Worm (Caenorhabditis elegans) whole organism, L4 larva: ENCODE data around the gene zipt-2.1.

ENCODE experiments used
- F26F4.8 ChIP-seq: fragments of 200-800 bp; sonication (Bioruptor generic); conservative IDR thresholded peaks from 2 replicates; pipeline ENCODE4 v1.3.6; 2022; ENCODE audit warnings: missing genetic modification characterization, missing compliant biosample characterization
- F37D6.2 ChIP-seq: sonication (generic microtip); optimal IDR thresholded peaks from 2 replicates; lab custom pipeline; 2016; ENCODE audit warnings: mild to moderate bottlenecking, missing genetic modification characterization, missing compliant biosample characterization
- R02D3.7 ChIP-seq: fragments of 150-350 bp; sonication (generic microtip); optimal IDR thresholded peaks from 3 replicates; lab custom pipeline; 2014; ENCODE audit warnings: missing biosample characterization, missing genetic modification characterization
- T20F7.1 ChIP-seq: fragments of 200-800 bp; sonication (Bioruptor generic); optimal IDR thresholded peaks from 2 replicates; lab custom pipeline; 2018; ENCODE audit warnings: mild to moderate bottlenecking, missing genetic modification characterization, missing compliant biosample characterization
- T26A8.4 ChIP-seq: fragments of 200-800 bp; sonication (Bioruptor generic); IDR thresholded peaks from 2 replicates; pipeline ENCODE4 v1.3.6; 2022; ENCODE audit warnings: missing genetic modification characterization, missing compliant biosample characterization
- Y48G9A.11 ChIP-seq: fragments of 200-800 bp; sonication (Bioruptor generic); IDR thresholded peaks from 2 replicates; pipeline ENCODE4 v1.3.6; 2022; ENCODE audit warnings: missing genetic modification reagents, missing genetic modification characterization, missing compliant biosample characterization
- ZK546.5 ChIP-seq, 2 experiments: sonication (generic microtip); optimal IDR thresholded peaks; 2 replicates each; lab custom pipeline; 2017; ENCODE audit warnings: missing biosample characterization in 2 of 2, missing genetic modification characterization in 2 of 2
- aha-1 ChIP-seq: fragments of 150-350 bp; peaks from one replicate; lab custom pipeline; 2014; ENCODE audit warnings: missing biosample characterization, missing genetic modification characterization
- ama-1 ChIP-seq: fragments of 150-350 bp; optimal IDR thresholded peaks from 2 replicates; lab custom pipeline; 2014; ENCODE audit warnings: inconsistent platforms, mixed read lengths
- ceh-20 ChIP-seq: fragments of 200-800 bp; sonication (Bioruptor generic); IDR thresholded peaks from 2 replicates; pipeline ENCODE4 v1.3.6; 2022; ENCODE audit warnings: missing genetic modification reagents, missing genetic modification characterization, missing compliant biosample characterization
- ceh-62 ChIP-seq: sonication (generic microtip); optimal IDR thresholded peaks from 2 replicates; lab custom pipeline; 2017; ENCODE audit warnings: missing biosample characterization, missing genetic modification characterization
- daf-16 ChIP-seq, 3 experiments: sonication (generic microtip); optimal IDR thresholded peaks; 2 replicates each; lab custom pipeline; 2016 to 2017; ENCODE audit warnings: missing genetic modification characterization in 3 of 3, missing genetic modification reagents in 3 of 3, mild to moderate bottlenecking in 2 of 3, missing compliant biosample characterization in 2 of 3, missing biosample characterization in 1 of 3, moderate library complexity in 1 of 3
- dpl-1 ChIP-seq: fragments of 150-350 bp; optimal IDR thresholded peaks from 2 replicates; lab custom pipeline; 2014; ENCODE audit warnings: missing biosample characterization, missing genetic modification reagents, missing genetic modification characterization
- egl-27 ChIP-seq: sonication (generic microtip); optimal IDR thresholded peaks from 3 replicates; lab custom pipeline; 2017; ENCODE audit warnings: missing biosample characterization, missing genetic modification reagents, missing genetic modification characterization
- egl-43 ChIP-seq: fragments of 200-800 bp; sonication (Bioruptor generic); IDR thresholded peaks from 2 replicates; pipeline ENCODE4 v1.3.6; 2022; ENCODE audit warnings: missing genetic modification reagents, missing genetic modification characterization, missing compliant biosample characterization
- fkh-10 ChIP-seq: fragments of 150-350 bp; optimal IDR thresholded peaks from 2 replicates; lab custom pipeline; 2014; ENCODE audit warnings: missing biosample characterization, missing genetic modification reagents, missing genetic modification characterization
- fos-1 ChIP-seq: fragments of 150-350 bp; optimal IDR thresholded peaks from 2 replicates; lab custom pipeline; 2014; ENCODE audit warnings: missing biosample characterization, missing genetic modification characterization
- hlh-11 ChIP-seq: fragments of 200-800 bp; sonication (Bioruptor generic); optimal IDR thresholded peaks from 2 replicates; lab custom pipeline; 2018; ENCODE audit warnings: mild to moderate bottlenecking, missing genetic modification characterization, missing compliant biosample characterization
- hlh-30 ChIP-seq: sonication (generic microtip); optimal IDR thresholded peaks from 2 replicates; lab custom pipeline; 2017; ENCODE audit warnings: antibody characterized with exemption, mild to moderate bottlenecking, missing genetic modification characterization, missing compliant biosample characterization; ENCODE audit not compliant: insufficient read depth
- hmg-1.1 ChIP-seq: fragments of 200-800 bp; sonication (Bioruptor generic); IDR thresholded peaks from 2 replicates; pipeline ENCODE4 v1.3.6; 2022; ENCODE audit warnings: missing genetic modification reagents, missing genetic modification characterization, missing compliant biosample characterization
- lim-7 ChIP-seq: fragments of 200-800 bp; sonication (Bioruptor generic); IDR thresholded peaks from 2 replicates; pipeline ENCODE4 v1.3.6; 2022; ENCODE audit warnings: missing genetic modification characterization, missing compliant biosample characterization
- lin-1 ChIP-seq: fragments of 200-800 bp; sonication (Bioruptor generic); IDR thresholded peaks from 2 replicates; pipeline ENCODE4 v1.3.6; 2022; ENCODE audit warnings: missing genetic modification reagents, missing genetic modification characterization, missing compliant biosample characterization
- lin-13 ChIP-seq: fragments of 150-350 bp; optimal IDR thresholded peaks from 2 replicates; lab custom pipeline; 2014; ENCODE audit warnings: missing biosample characterization, missing genetic modification reagents, missing genetic modification characterization
- lin-15B ChIP-seq: fragments of 150-350 bp; sonication (generic microtip); optimal IDR thresholded peaks from 3 replicates; lab custom pipeline; 2014; ENCODE audit warnings: missing biosample characterization, missing genetic modification characterization
- lin-29 ChIP-seq: fragments of 200-800 bp; sonication (Bioruptor generic); IDR thresholded peaks from 2 replicates; pipeline ENCODE4 v1.3.6; 2022; ENCODE audit warnings: missing genetic modification reagents, missing genetic modification characterization, missing compliant biosample characterization
- lin-38 ChIP-seq: fragments of 200-800 bp; sonication (Bioruptor generic); IDR thresholded peaks from 2 replicates; pipeline ENCODE4 v1.3.6; 2022; ENCODE audit warnings: missing genetic modification reagents, missing genetic modification characterization, missing compliant biosample characterization
- lin-39 ChIP-seq: fragments of 150-350 bp; optimal IDR thresholded peaks from 2 replicates; lab custom pipeline; 2014; ENCODE audit warnings: missing biosample characterization, missing genetic modification reagents, missing genetic modification characterization
- lir-3 ChIP-seq: sonication (generic microtip); optimal IDR thresholded peaks from 2 replicates; lab custom pipeline; 2016; ENCODE audit warnings: mild to moderate bottlenecking, missing genetic modification characterization, missing compliant biosample characterization
- lsy-2 ChIP-seq, 2 experiments: fragments of 150-350 bp in 1 of 2; sonication (generic microtip) in 1 of 2; optimal IDR thresholded peaks; 2 replicates each; lab custom pipeline; 2014 to 2017; ENCODE audit warnings: missing biosample characterization in 2 of 2, missing genetic modification characterization in 2 of 2
- madf-9 ChIP-seq: fragments of 200-800 bp; sonication (Bioruptor generic); conservative IDR thresholded peaks from 2 replicates; pipeline ENCODE4 v1.3.6; 2022; ENCODE audit warnings: missing genetic modification reagents, missing genetic modification characterization, missing compliant biosample characterization
- mdl-1 ChIP-seq, 2 experiments: fragments of 150-350 bp in 1 of 2; sonication (generic microtip) in 1 of 2; optimal IDR thresholded peaks; 2 replicates each; lab custom pipeline; 2014 to 2017; ENCODE audit warnings: missing biosample characterization in 2 of 2, missing genetic modification characterization in 2 of 2
- mep-1 ChIP-seq: fragments of 150-350 bp; sonication (generic microtip); optimal IDR thresholded peaks from 3 replicates; lab custom pipeline; 2014; ENCODE audit warnings: missing biosample characterization, missing genetic modification characterization
- mxl-2 ChIP-seq: fragments of 200-800 bp; sonication (Bioruptor generic); conservative IDR thresholded peaks from 2 replicates; pipeline ENCODE4 v1.3.6; 2022; ENCODE audit warnings: missing genetic modification reagents, missing genetic modification characterization, missing compliant biosample characterization
- mxl-3 ChIP-seq: fragments of 200-800 bp; sonication (Bioruptor generic); optimal IDR thresholded peaks from 2 replicates; lab custom pipeline; 2018; ENCODE audit warnings: mild to moderate bottlenecking, missing genetic modification characterization, missing compliant biosample characterization
- nhr-10 ChIP-seq: fragments of 150-350 bp; optimal IDR thresholded peaks from 2 replicates; lab custom pipeline; 2014; ENCODE audit warnings: missing biosample characterization, missing genetic modification characterization
- nhr-25 ChIP-seq: sonication (generic microtip); optimal IDR thresholded peaks from 2 replicates; lab custom pipeline; 2017; ENCODE audit warnings: missing genetic modification characterization, mild to moderate bottlenecking, missing compliant biosample characterization, antibody characterized with exemption, moderate library complexity, borderline replicate concordance; ENCODE audit not compliant: insufficient read depth
- nhr-28 ChIP-seq: fragments of 150-350 bp; optimal IDR thresholded peaks from 2 replicates; lab custom pipeline; 2014; ENCODE audit warnings: missing biosample characterization, missing genetic modification characterization
- nhr-48 ChIP-seq: sonication (generic microtip); optimal IDR thresholded peaks from 2 replicates; lab custom pipeline; 2016; ENCODE audit warnings: mild to moderate bottlenecking, missing genetic modification characterization, missing compliant biosample characterization
- nhr-6 ChIP-seq: fragments of 150-350 bp; optimal IDR thresholded peaks from 2 replicates; lab custom pipeline; 2014; ENCODE audit warnings: missing biosample characterization, missing genetic modification characterization
- pqm-1 ChIP-seq: sonication (generic microtip); optimal IDR thresholded peaks from 2 replicates; lab custom pipeline; 2017; ENCODE audit warnings: missing biosample characterization, missing genetic modification characterization
- sdz-12 ChIP-seq: fragments of 200-800 bp; sonication (Bioruptor generic); optimal IDR thresholded peaks from 2 replicates; lab custom pipeline; 2018; ENCODE audit warnings: mild to moderate bottlenecking, missing genetic modification characterization, missing compliant biosample characterization
- set-16 ChIP-seq: fragments of 200-800 bp; sonication (Bioruptor generic); IDR thresholded peaks from 2 replicates; pipeline ENCODE4 v1.3.6; 2022; ENCODE audit warnings: missing genetic modification reagents, missing genetic modification characterization, missing compliant biosample characterization
- skn-1 ChIP-seq: fragments of 150-350 bp; optimal IDR thresholded peaks from 2 replicates; lab custom pipeline; 2014; ENCODE audit warnings: missing biosample characterization, missing genetic modification characterization
- tag-97 ChIP-seq: fragments of 200-800 bp; sonication (Bioruptor generic); IDR thresholded peaks from 2 replicates; pipeline ENCODE4 v1.3.6; 2022; ENCODE audit warnings: missing genetic modification characterization, missing compliant biosample characterization
- unc-130 ChIP-seq: sonication (generic microtip); optimal IDR thresholded peaks from 2 replicates; lab custom pipeline; 2016; ENCODE audit warnings: missing genetic modification reagents, missing genetic modification characterization, missing compliant biosample characterization
- vab-7 ChIP-seq: fragments of 200-800 bp; sonication (Bioruptor generic); IDR thresholded peaks from 2 replicates; pipeline ENCODE4 v1.3.6; 2022; ENCODE audit warnings: missing genetic modification reagents, missing genetic modification characterization, missing compliant biosample characterization
- zfp-2 ChIP-seq: sonication (generic microtip); optimal IDR thresholded peaks from 2 replicates; lab custom pipeline; 2016; ENCODE audit warnings: mild to moderate bottlenecking, missing genetic modification characterization, missing compliant biosample characterization

zipt-2.1 gene

DNA sequence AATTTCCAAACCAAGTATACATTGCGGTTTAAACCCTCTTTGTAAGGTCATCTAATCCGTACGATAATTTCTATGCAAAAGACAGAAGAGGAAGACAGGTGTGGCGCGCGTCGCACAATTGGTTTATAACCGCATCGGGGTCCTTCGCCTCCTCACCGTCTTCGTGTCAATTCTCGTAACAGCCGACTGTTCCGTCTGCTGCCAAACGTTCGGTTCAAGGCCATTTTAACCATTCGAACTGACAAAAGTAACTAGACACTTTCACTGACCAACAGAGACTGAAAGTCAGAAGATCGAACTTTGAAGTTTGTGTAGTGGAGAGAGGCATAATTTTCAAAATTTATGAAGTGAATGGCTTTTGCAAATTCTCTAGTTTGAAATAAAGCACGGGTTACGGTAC, 16.5 kb downstream of the zipt-2.1 start:
- no peak for TF ChIP-seq F37D6.2
- peak; percentile 50 for TF ChIP-seq nhr-28 (tag; lab: Kevin White, UChicago)
- TF ChIP-seq lin-38 (GFP tag; lab: Robert Waterston, UW): no peak
- TF ChIP-seq nhr-25 (tag; lab: Kevin White, UChicago): peak; percentile 55
- TF ChIP-seq mep-1 (tag; lab: Kevin White, UChicago): peak; percentile 12
- TF ChIP-seq lin-13 (GFP tag; lab: Kevin White, UChicago): no peak

DNA sequence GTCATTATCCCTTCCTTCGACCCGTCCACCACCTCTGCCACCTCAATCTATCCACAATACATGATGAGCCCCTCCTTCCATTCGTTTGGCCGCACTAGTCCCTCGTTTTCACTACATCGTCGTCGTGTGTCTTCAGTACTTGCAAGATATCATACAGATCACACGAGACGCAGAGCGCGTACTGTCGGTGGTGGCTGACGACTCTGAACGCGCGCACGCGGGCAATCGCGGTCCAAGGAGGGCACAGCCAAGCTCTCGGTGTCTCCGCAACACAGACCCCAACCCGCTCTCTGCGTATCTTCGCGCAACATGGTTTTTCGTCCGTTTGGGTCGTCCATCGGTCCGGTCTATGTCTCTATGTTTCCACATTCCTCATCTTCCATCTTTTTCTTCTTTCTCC, 17.6 kb downstream of the zipt-2.1 start:
- no peak for TF ChIP-seq unc-130
- TF ChIP-seq nhr-25 (tag; lab: Kevin White, UChicago): no peak
- no peak for TF ChIP-seq fkh-10 (GFP tag; lab: Kevin White, UChicago)
- no peak for TF ChIP-seq F26F4.8 (GFP tag; lab: Robert Waterston, UW)
- TF ChIP-seq T26A8.4 (GFP tag; lab: Robert Waterston, UW): no peak
- no peak for TF ChIP-seq skn-1 (tag; lab: Kevin White, UChicago)
- no peak for TF ChIP-seq lir-3
- TF ChIP-seq R02D3.7 (tag; lab: Kevin White, UChicago): no peak
- no peak for TF ChIP-seq zfp-2 (tag; lab: Kevin White, UChicago)
- TF ChIP-seq set-16 (GFP tag; lab: Robert Waterston, UW): peak; percentile 87
- TF ChIP-seq aha-1: peak; percentile 97
- peak; percentile 68; the same call in 1 of the 2 replicates for TF ChIP-seq egl-43
- no peak for TF ChIP-seq ZK546.5 (tag; optimal IDR thresholded peaks at IDR 0.05; lab: Kevin White, UChicago)
- TF ChIP-seq dpl-1 (GFP tag; lab: Kevin White, UChicago): no peak
- peak; percentile 55 for TF ChIP-seq mxl-3 (GFP tag; lab: Kevin White, UChicago)
- TF ChIP-seq F37D6.2: no peak
- TF ChIP-seq lim-7 (GFP tag; lab: Robert Waterston, UW): peak; percentile 61; the same call in 1 of the 2 replicates
- no peak for TF ChIP-seq nhr-48 (tag; lab: Kevin White, UChicago)
- TF ChIP-seq egl-27 (tag; lab: Kevin White, UChicago): no peak
- TF ChIP-seq mdl-1 (tag; optimal IDR thresholded peaks at IDR 0.05; lab: Kevin White, UChicago): peak in 1 of 2 experiments; percentile 73
- peak; percentile 48 for TF ChIP-seq hlh-30 (tag; lab: Kevin White, UChicago)
- peak; percentile 26 for TF ChIP-seq mep-1 (tag; lab: Kevin White, UChicago)
- no peak for TF ChIP-seq sdz-12
- TF ChIP-seq hmg-1.1: 0 out of 2 replicates have a peak, but pooled peaks have one; percentile 21
- no peak for TF ChIP-seq nhr-10
- peak; percentile 28 for TF ChIP-seq hlh-11
- TF ChIP-seq madf-9 (GFP tag; lab: Robert Waterston, UW): peak; percentile 14; the same call in 1 of the 2 replicates
- TF ChIP-seq, all 104 proteins: peak for 11

DNA sequence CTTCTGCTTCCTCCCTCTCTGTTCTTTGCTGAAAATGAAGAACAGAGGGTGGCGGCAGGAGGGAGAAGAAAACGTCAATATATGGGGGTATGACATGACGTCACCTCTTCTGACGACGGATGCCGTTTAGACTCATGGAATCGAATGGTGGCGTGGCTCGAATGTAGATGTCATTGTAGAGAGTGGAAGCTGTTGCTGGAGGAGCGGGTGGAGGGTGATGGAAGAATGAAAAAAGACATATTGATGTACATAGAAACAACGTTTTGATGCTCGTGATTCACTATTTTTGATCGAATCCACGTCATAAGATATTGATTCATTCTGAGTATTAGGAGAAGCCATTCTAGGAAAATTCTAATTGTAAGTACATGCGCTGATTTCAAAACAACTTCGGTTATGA, 19.6 kb downstream of the zipt-2.1 start:
- TF ChIP-seq F26F4.8 (GFP tag; lab: Robert Waterston, UW) (no peak), lin-15B (tag; lab: Kevin White, UChicago) (no peak), ceh-20 (GFP tag; lab: Robert Waterston, UW) (no peak), fos-1 (no peak), tag-97 (no peak), daf-16 (GFP tag; optimal IDR thresholded peaks at IDR 0.05; lab: Kevin White, UChicago) (no peak), daf-16 (tag; optimal IDR thresholded peaks at IDR 0.05; lab: Kevin White, UChicago) (no peak), ama-1 (lab: Kevin White, UChicago) (no peak), skn-1 (tag; lab: Kevin White, UChicago) (no peak), vab-7 (GFP tag; lab: Robert Waterston, UW) (0 out of 2 replicates have a peak, but pooled peaks have one; percentile 19), lin-13 (GFP tag; lab: Kevin White, UChicago) (no peak), F37D6.2 (peak; percentile 10), lin-38 (GFP tag; lab: Robert Waterston, UW) (no peak), lsy-2 (tag; optimal IDR thresholded peaks at IDR 0.05; lab: Kevin White, UChicago) (peak in 1 of 2 experiments; percentile 7), T20F7.1 (GFP tag; lab: Kevin White, UChicago) (no peak), pqm-1 (tag; lab: Kevin White, UChicago) (no peak), ceh-62 (tag; lab: Kevin White, UChicago) (no peak), mep-1 (tag; lab: Kevin White, UChicago) (no peak), nhr-6 (tag; lab: Kevin White, UChicago) (no peak), lin-1 (GFP tag; lab: Robert Waterston, UW) (no peak), Y48G9A.11 (GFP tag; lab: Robert Waterston, UW) (no peak), hlh-30 (tag; lab: Kevin White, UChicago) (peak; percentile 29), nhr-25 (tag; lab: Kevin White, UChicago) (no peak), sdz-12 (no peak), dpl-1 (GFP tag; lab: Kevin White, UChicago) (no peak), lin-29 (GFP tag; lab: Robert Waterston, UW) (no peak), lin-39 (tag; lab: Kevin White, UChicago) (no peak), mxl-2 (GFP tag; lab: Robert Waterston, UW) (no peak)
